Fruit fly (Drosophila melanogaster): ENCODE results near the gene Cont.

DNA sequence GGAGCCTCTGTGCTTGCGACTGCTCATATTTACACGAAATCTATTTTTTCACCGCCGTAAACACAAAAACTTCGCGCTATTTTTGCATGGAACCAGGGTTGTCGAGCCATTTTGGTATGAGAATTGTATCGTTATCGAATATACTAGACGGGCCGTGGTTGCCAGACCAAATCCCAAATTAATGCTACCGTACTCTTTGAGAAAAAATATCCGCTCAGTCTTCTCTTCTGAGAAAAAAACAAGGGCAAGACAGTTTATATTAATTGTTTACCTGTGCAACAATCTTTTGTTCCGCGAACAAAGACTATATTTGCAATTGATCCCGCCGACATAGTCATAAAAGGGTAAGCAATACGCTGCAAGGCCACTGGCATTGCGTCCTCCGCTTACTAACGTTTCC, 43.5 kb upstream of the Cont start, which contains the start of the genes Skp2 and CG1103:
- no peak for TF ChIP-seq gl (tag; optimal IDR thresholded peaks at IDR 0.05)
- no peak for TF ChIP-seq CG10348 (GFP tag; IDR thresholded peaks at IDR 0.05)
- TF ChIP-seq rn (GFP tag; IDR thresholded peaks at IDR 0.05) = no peak
- TF ChIP-seq CG8159 (tag; optimal IDR thresholded peaks at IDR 0.05) = no peak

Measured in whole organism, pupa.